Fruit fly (Drosophila melanogaster) whole organism, pupa: ENCODE data around the gene CG12783.

Source experiments
- CG10348 ChIP-seq: fragments of 200-800 bp; sonication (Bioruptor generic); IDR thresholded peaks from 2 replicates; pipeline ENCODE4 v1.3.6; 2022; ENCODE audit warnings: missing biosample characterization, missing genetic modification characterization
- CG12605 ChIP-seq: fragments of 200-800 bp; sonication (Bioruptor generic); IDR thresholded peaks from 2 replicates; pipeline ENCODE4 v1.3.6; 2022; ENCODE audit warnings: missing biosample characterization, missing genetic modification characterization
- CG14655 ChIP-seq: fragments of 200-800 bp; sonication (Bioruptor generic); optimal IDR thresholded peaks from 3 replicates; lab custom pipeline; 2017; ENCODE audit warnings: mild to moderate bottlenecking, missing biosample characterization, missing genetic modification reagents, missing genetic modification characterization
- CG15710 ChIP-seq: fragments of 200-800 bp; sonication (Bioruptor generic); optimal IDR thresholded peaks from 2 replicates; lab custom pipeline; 2018; ENCODE audit warnings: missing biosample characterization, mild to moderate bottlenecking, missing genetic modification characterization, moderate library complexity
- CG17806 ChIP-seq: fragments of 200-800 bp; sonication (Bioruptor generic); optimal IDR thresholded peaks from 2 replicates; lab custom pipeline; 2018; ENCODE audit warnings: missing biosample characterization, mild to moderate bottlenecking, missing genetic modification characterization, moderate library complexity
- CG32121 ChIP-seq: fragments of 200-800 bp; sonication (Bioruptor generic); IDR thresholded peaks from 2 replicates; pipeline ENCODE4 v1.3.6; 2022; ENCODE audit warnings: missing biosample characterization, missing genetic modification characterization
- CG34367 ChIP-seq: fragments of 200-800 bp; sonication (Bioruptor generic); optimal IDR thresholded peaks from 2 replicates; lab custom pipeline; 2018; ENCODE audit warnings: missing biosample characterization, mild to moderate bottlenecking, missing genetic modification characterization
- CG4496 ChIP-seq: fragments of 200-800 bp; sonication (Bioruptor generic); IDR thresholded peaks from 3 replicates; pipeline ENCODE4 v1.3.6; 2022; ENCODE audit warnings: missing biosample characterization, missing genetic modification characterization
- CG8159 ChIP-seq: fragments of 200-800 bp; sonication (Bioruptor generic); optimal IDR thresholded peaks from 3 replicates; lab custom pipeline; 2018; ENCODE audit warnings: missing biosample characterization, mild to moderate bottlenecking, missing genetic modification characterization, moderate library complexity
- CG8301 ChIP-seq: fragments of 200-800 bp; sonication (Bioruptor generic); optimal IDR thresholded peaks from 2 replicates; lab custom pipeline; 2018; ENCODE audit warnings: missing biosample characterization, mild to moderate bottlenecking, missing genetic modification characterization
- CG9948 ChIP-seq: fragments of 200-800 bp; sonication (Bioruptor generic); optimal IDR thresholded peaks from 2 replicates; lab custom pipeline; 2018; ENCODE audit warnings: missing biosample characterization, mild to moderate bottlenecking, missing genetic modification characterization, moderate library complexity
- D1 ChIP-seq: fragments of 200-800 bp; sonication (Bioruptor generic); optimal IDR thresholded peaks from 2 replicates; lab custom pipeline; 2018; ENCODE audit warnings: missing biosample characterization, mild to moderate bottlenecking, missing genetic modification characterization, moderate library complexity
- EcR ChIP-seq: fragments of 200-800 bp; sonication (Bioruptor generic); optimal IDR thresholded peaks from 3 replicates; lab custom pipeline; 2019; ENCODE audit warnings: missing biosample characterization, missing genetic modification characterization, mild to moderate bottlenecking, moderate library complexity, missing genetic modification reagents
- Pif1A ChIP-seq: fragments of 200-800 bp; sonication (Bioruptor generic); optimal IDR thresholded peaks from 3 replicates; lab custom pipeline; 2016; ENCODE audit warnings: missing biosample characterization, missing genetic modification characterization
- Snoo ChIP-seq: fragments of 200-800 bp; sonication (Bioruptor generic); optimal IDR thresholded peaks from 3 replicates; lab custom pipeline; 2017; ENCODE audit warnings: missing biosample characterization, mild to moderate bottlenecking, missing genetic modification characterization, inconsistent platforms
- fd96Ca ChIP-seq: fragments of 200-800 bp; sonication (Bioruptor generic); IDR thresholded peaks from 3 replicates; pipeline ENCODE4 v1.3.6; 2022; ENCODE audit warnings: missing biosample characterization, missing genetic modification characterization
- gl ChIP-seq: fragments of 200-800 bp; sonication (Bioruptor generic); optimal IDR thresholded peaks from 2 replicates; lab custom pipeline; 2018; ENCODE audit warnings: missing biosample characterization, mild to moderate bottlenecking, missing genetic modification characterization
- rn ChIP-seq: fragments of 200-800 bp; sonication (Bioruptor generic); IDR thresholded peaks from 2 replicates; pipeline ENCODE4 v1.3.6; 2022; ENCODE audit warnings: missing biosample characterization, missing genetic modification characterization

Gene CG12783

dm6 chr3R:16569338-16569737 lies 43.9 kb downstream of the CG12783 start:
- TF ChIP-seq CG8301 (tag; lab: Kevin White, UChicago) (no peak), CG32121 (GFP tag; lab: Robert Waterston, UW) (no peak), CG17806 (tag; lab: Kevin White, UChicago) (no peak), CG10348 (GFP tag; lab: Robert Waterston, UW) (no peak), D1 (tag; lab: Kevin White, UChicago) (no peak), fd96Ca (no peak), CG12605 (GFP tag; lab: Robert Waterston, UW) (no peak), CG4496 (GFP tag; lab: Robert Waterston, UW) (no peak), rn (GFP tag; lab: Robert Waterston, UW) (no peak), Snoo (tag; lab: Kevin White, UChicago) (no peak)
- TF ChIP-seq, all 21 proteins: peak for 0

DNA sequence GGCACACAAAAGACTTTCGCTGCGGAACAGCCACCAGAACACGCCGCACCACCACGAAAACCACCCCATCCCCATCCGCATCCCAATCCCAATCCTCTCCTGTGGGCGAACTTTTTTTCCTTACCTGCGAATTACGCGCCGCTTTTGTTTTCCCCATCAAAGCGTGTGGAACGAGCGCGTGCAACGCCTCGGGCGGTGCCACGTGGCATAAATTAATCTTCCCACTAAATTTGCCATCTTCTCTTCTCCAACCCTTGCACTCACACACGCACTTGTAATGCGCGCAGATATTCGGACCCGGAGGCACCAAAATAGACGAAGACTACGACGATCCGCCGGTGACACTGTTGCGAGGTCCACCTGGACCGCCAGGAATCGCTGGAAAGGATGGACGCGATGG lies 48.4 kb downstream of the CG12783 start:
- TF ChIP-seq CG17806 (tag; lab: Kevin White, UChicago) (no peak), CG32121 (GFP tag; lab: Robert Waterston, UW) (no peak), fd96Ca (no peak), CG9948 (tag; lab: Kevin White, UChicago) (no peak), CG34367 (tag; lab: Kevin White, UChicago) (no peak), rn (GFP tag; lab: Robert Waterston, UW) (no peak), CG15710 (tag; lab: Kevin White, UChicago) (no peak), CG14655 (GFP tag; lab: Kevin White, UChicago) (no peak), CG8301 (tag; lab: Kevin White, UChicago) (no peak), gl (no peak), CG10348 (GFP tag; lab: Robert Waterston, UW) (no peak), CG8159 (tag; lab: Kevin White, UChicago) (no peak), D1 (tag; lab: Kevin White, UChicago) (no peak), EcR (no peak), Pif1A (GFP tag; lab: Kevin White, UChicago) (no peak)
